Fruit fly (Drosophila melanogaster) whole organism, pupa: ENCODE measurements around the gene hid.

Experiments
- CG10348 ChIP-seq: fragments of 200-800 bp; sonication (Bioruptor generic); IDR thresholded peaks from 2 replicates; pipeline ENCODE4 v1.3.6; 2022; ENCODE audit warnings: missing biosample characterization, missing genetic modification characterization
- CG12605 ChIP-seq: fragments of 200-800 bp; sonication (Bioruptor generic); IDR thresholded peaks from 2 replicates; pipeline ENCODE4 v1.3.6; 2022; ENCODE audit warnings: missing biosample characterization, missing genetic modification characterization
- CG13204 ChIP-seq: fragments of 200-800 bp; sonication (Bioruptor generic); optimal IDR thresholded peaks from 2 replicates; lab custom pipeline; 2018; ENCODE audit warnings: missing biosample characterization, mild to moderate bottlenecking, missing genetic modification characterization, moderate library complexity
- CG14655 ChIP-seq: fragments of 200-800 bp; sonication (Bioruptor generic); optimal IDR thresholded peaks from 3 replicates; lab custom pipeline; 2017; ENCODE audit warnings: mild to moderate bottlenecking, missing biosample characterization, missing genetic modification reagents, missing genetic modification characterization
- CG15710 ChIP-seq: fragments of 200-800 bp; sonication (Bioruptor generic); optimal IDR thresholded peaks from 2 replicates; lab custom pipeline; 2018; ENCODE audit warnings: missing biosample characterization, mild to moderate bottlenecking, missing genetic modification characterization, moderate library complexity
- CG17806 ChIP-seq: fragments of 200-800 bp; sonication (Bioruptor generic); optimal IDR thresholded peaks from 2 replicates; lab custom pipeline; 2018; ENCODE audit warnings: missing biosample characterization, mild to moderate bottlenecking, missing genetic modification characterization, moderate library complexity
- CG32121 ChIP-seq: fragments of 200-800 bp; sonication (Bioruptor generic); IDR thresholded peaks from 2 replicates; pipeline ENCODE4 v1.3.6; 2022; ENCODE audit warnings: missing biosample characterization, missing genetic modification characterization
- CG34367 ChIP-seq: fragments of 200-800 bp; sonication (Bioruptor generic); optimal IDR thresholded peaks from 2 replicates; lab custom pipeline; 2018; ENCODE audit warnings: missing biosample characterization, mild to moderate bottlenecking, missing genetic modification characterization
- CG4496 ChIP-seq: fragments of 200-800 bp; sonication (Bioruptor generic); IDR thresholded peaks from 3 replicates; pipeline ENCODE4 v1.3.6; 2022; ENCODE audit warnings: missing biosample characterization, missing genetic modification characterization
- CG8159 ChIP-seq: fragments of 200-800 bp; sonication (Bioruptor generic); optimal IDR thresholded peaks from 3 replicates; lab custom pipeline; 2018; ENCODE audit warnings: missing biosample characterization, mild to moderate bottlenecking, missing genetic modification characterization, moderate library complexity
- CG8301 ChIP-seq: fragments of 200-800 bp; sonication (Bioruptor generic); optimal IDR thresholded peaks from 2 replicates; lab custom pipeline; 2018; ENCODE audit warnings: missing biosample characterization, mild to moderate bottlenecking, missing genetic modification characterization
- CG9948 ChIP-seq: fragments of 200-800 bp; sonication (Bioruptor generic); optimal IDR thresholded peaks from 2 replicates; lab custom pipeline; 2018; ENCODE audit warnings: missing biosample characterization, mild to moderate bottlenecking, missing genetic modification characterization, moderate library complexity
- D1 ChIP-seq: fragments of 200-800 bp; sonication (Bioruptor generic); optimal IDR thresholded peaks from 2 replicates; lab custom pipeline; 2018; ENCODE audit warnings: missing biosample characterization, mild to moderate bottlenecking, missing genetic modification characterization, moderate library complexity
- EcR ChIP-seq: fragments of 200-800 bp; sonication (Bioruptor generic); optimal IDR thresholded peaks from 3 replicates; lab custom pipeline; 2019; ENCODE audit warnings: missing biosample characterization, missing genetic modification characterization, mild to moderate bottlenecking, moderate library complexity, missing genetic modification reagents
- Ets98B ChIP-seq: fragments of 200-800 bp; sonication (Bioruptor generic); IDR thresholded peaks from 2 replicates; pipeline ENCODE4 v1.3.6; 2022; ENCODE audit warnings: missing biosample characterization, missing genetic modification characterization
- Pif1A ChIP-seq: fragments of 200-800 bp; sonication (Bioruptor generic); optimal IDR thresholded peaks from 3 replicates; lab custom pipeline; 2016; ENCODE audit warnings: missing biosample characterization, missing genetic modification characterization
- Pif1B ChIP-seq: fragments of 200-800 bp; sonication (Bioruptor generic); optimal IDR thresholded peaks from 3 replicates; lab custom pipeline; 2016; ENCODE audit warnings: missing biosample characterization, missing genetic modification characterization
- Snoo ChIP-seq: fragments of 200-800 bp; sonication (Bioruptor generic); optimal IDR thresholded peaks from 3 replicates; lab custom pipeline; 2017; ENCODE audit warnings: missing biosample characterization, mild to moderate bottlenecking, missing genetic modification characterization, inconsistent platforms
- fd96Ca ChIP-seq: fragments of 200-800 bp; sonication (Bioruptor generic); IDR thresholded peaks from 3 replicates; pipeline ENCODE4 v1.3.6; 2022; ENCODE audit warnings: missing biosample characterization, missing genetic modification characterization
- gl ChIP-seq: fragments of 200-800 bp; sonication (Bioruptor generic); optimal IDR thresholded peaks from 2 replicates; lab custom pipeline; 2018; ENCODE audit warnings: missing biosample characterization, mild to moderate bottlenecking, missing genetic modification characterization
- rn ChIP-seq: fragments of 200-800 bp; sonication (Bioruptor generic); IDR thresholded peaks from 2 replicates; pipeline ENCODE4 v1.3.6; 2022; ENCODE audit warnings: missing biosample characterization, missing genetic modification characterization

hid gene

dm6 chr3L:18185542-18186312 lies at the start of gene hid:
TSS of gene hid (minus strand) at chr3L:18185641.
- TF ChIP-seq CG12605 (peak; percentile 57; the same call in 1 of the 2 replicates), CG4496 (GFP tag; lab: Robert Waterston, UW) (peak; percentile 93), Ets98B (peak; percentile 89), CG34367 (tag; lab: Kevin White, UChicago) (peak; percentile 95), EcR (peak; percentile 83), CG17806 (peak; percentile 95), Snoo (peak; percentile 94), CG9948 (tag; lab: Kevin White, UChicago) (peak; percentile 96), fd96Ca (GFP tag; lab: Robert Waterston, UW) (peak; percentile 93), CG13204 (GFP tag; lab: Kevin White, UChicago) (peak; percentile 81), CG14655 (GFP tag; lab: Kevin White, UChicago) (peak; percentile 97), CG15710 (peak; percentile 98), D1 (tag; lab: Kevin White, UChicago) (peak; percentile 85), CG8159 (tag; lab: Kevin White, UChicago) (peak; percentile 99), CG8301 (tag; lab: Kevin White, UChicago) (peak; percentile 97), Pif1B (GFP tag; lab: Kevin White, UChicago) (peak; percentile 94), rn (GFP tag; lab: Robert Waterston, UW) (peak; percentile 91), CG32121 (peak; percentile 94), CG10348 (GFP tag; lab: Robert Waterston, UW) (peak; percentile 94), gl (tag; lab: Kevin White, UChicago) (peak; percentile 91), Pif1A (GFP tag; lab: Kevin White, UChicago) (peak; percentile 97)

DNA sequence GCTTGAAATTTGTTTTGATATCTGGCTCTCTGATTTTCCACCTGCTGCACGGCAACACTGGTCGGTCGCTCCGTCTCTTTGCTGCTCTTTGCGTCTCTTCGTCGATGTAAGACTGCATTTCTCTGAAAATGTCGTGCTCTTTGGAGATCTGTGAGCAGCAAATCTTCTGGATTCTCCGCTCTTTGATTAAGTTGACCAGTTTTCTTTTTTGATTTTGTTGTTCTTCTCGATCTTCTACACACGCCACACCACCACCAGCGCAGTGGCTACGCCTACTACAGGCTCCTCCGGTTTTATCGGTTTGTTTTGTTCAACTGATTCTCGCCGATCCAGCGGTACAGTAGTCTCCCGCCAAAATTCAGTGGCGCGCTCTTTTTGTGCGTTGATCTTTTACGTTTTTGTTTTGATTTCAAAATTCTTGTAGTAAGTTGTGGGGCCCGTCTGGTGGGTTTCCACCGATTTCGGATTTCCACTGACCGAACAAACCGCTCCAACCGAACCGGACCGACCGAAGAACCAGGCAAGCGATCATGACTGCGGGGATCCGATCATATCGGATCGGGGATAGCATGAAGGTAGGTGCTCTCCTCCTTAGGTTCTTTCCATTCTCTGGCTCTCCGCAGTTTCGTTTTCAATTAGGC lies 48.9 kb upstream of the hid start:
- TF ChIP-seq rn (GFP tag; lab: Robert Waterston, UW) (no peak), CG15710 (no peak), CG17806 (no peak), fd96Ca (GFP tag; lab: Robert Waterston, UW) (peak; percentile 39; the same call in 1 of the 3 replicates), CG4496 (GFP tag; lab: Robert Waterston, UW) (peak; percentile 59; the same call in 2 of the 3 replicates), CG8159 (tag; lab: Kevin White, UChicago) (no peak), CG10348 (GFP tag; lab: Robert Waterston, UW) (no peak), Ets98B (peak; percentile 56; the same call in 1 of the 2 replicates), CG32121 (peak; percentile 37; the same call in 1 of the 2 replicates), CG13204 (GFP tag; lab: Kevin White, UChicago) (no peak), CG34367 (tag; lab: Kevin White, UChicago) (peak; percentile 17), EcR (peak; percentile 95), CG12605 (peak; percentile 74), Snoo (no peak), D1 (tag; lab: Kevin White, UChicago) (no peak), Pif1B (GFP tag; lab: Kevin White, UChicago) (peak; percentile 20), CG14655 (GFP tag; lab: Kevin White, UChicago) (no peak), gl (tag; lab: Kevin White, UChicago) (peak; percentile 18), CG8301 (tag; lab: Kevin White, UChicago) (no peak), CG9948 (tag; lab: Kevin White, UChicago) (no peak), Pif1A (GFP tag; lab: Kevin White, UChicago) (peak; percentile 17)

DNA sequence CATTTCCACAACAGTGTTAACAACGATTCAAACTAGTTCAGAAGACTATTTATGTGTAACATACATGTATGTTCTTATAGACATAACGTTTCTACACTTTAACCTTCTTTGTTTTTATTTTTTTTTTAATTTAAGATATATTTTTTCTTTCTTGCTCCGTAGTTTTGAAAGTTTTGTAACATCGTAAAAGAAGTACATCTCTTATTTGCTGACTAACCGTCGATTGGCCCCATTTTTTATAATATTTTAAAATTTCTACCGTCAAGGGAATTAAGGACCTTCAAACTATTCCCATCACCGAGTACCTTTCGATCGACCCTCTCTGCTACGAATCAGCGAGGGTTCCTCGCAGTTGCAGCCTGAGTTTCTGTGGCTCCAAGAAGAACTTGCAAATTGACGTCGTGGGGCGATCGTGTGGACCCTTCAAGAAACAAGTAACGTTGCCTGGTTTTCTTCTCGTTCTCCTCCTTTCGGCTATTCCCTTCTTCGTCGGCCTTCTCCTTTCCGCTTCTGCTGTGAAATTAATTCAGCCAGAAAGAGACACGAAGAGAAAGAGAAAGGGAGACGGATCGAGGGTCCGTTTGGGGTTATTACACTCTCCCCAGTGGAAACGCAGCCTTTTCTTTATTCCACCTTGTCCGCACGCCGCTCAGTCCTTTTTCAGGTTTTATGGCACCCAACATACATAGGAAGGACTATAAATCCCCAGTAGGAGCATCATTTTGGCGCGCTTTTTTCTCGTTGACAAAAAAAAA lies 47.7 kb upstream of the hid start:
- no peak for TF ChIP-seq CG10348 (GFP tag; lab: Robert Waterston, UW)
- peak; percentile 27 for TF ChIP-seq CG8159 (tag; lab: Kevin White, UChicago)
- TF ChIP-seq CG17806 = no peak
- TF ChIP-seq Ets98B = no peak
- TF ChIP-seq CG13204 (GFP tag; lab: Kevin White, UChicago) = peak; percentile 38
- TF ChIP-seq Snoo = no peak
- TF ChIP-seq EcR = peak; percentile 97
- no peak for TF ChIP-seq CG12605
- TF ChIP-seq CG15710 = peak; percentile 0
- TF ChIP-seq gl (tag; lab: Kevin White, UChicago) = no peak
- no peak for TF ChIP-seq CG8301 (tag; lab: Kevin White, UChicago)
- no peak for TF ChIP-seq CG32121
- TF ChIP-seq Pif1A (GFP tag; lab: Kevin White, UChicago) = no peak
- peak; percentile 63; the same call in 1 of the 3 replicates for TF ChIP-seq CG4496 (GFP tag; lab: Robert Waterston, UW)
- TF ChIP-seq CG34367 (tag; lab: Kevin White, UChicago) = no peak
- TF ChIP-seq D1 (tag; lab: Kevin White, UChicago) = no peak
- TF ChIP-seq rn (GFP tag; lab: Robert Waterston, UW) = no peak
- TF ChIP-seq CG14655 (GFP tag; lab: Kevin White, UChicago) = no peak
- TF ChIP-seq Pif1B (GFP tag; lab: Kevin White, UChicago) = no peak

DNA sequence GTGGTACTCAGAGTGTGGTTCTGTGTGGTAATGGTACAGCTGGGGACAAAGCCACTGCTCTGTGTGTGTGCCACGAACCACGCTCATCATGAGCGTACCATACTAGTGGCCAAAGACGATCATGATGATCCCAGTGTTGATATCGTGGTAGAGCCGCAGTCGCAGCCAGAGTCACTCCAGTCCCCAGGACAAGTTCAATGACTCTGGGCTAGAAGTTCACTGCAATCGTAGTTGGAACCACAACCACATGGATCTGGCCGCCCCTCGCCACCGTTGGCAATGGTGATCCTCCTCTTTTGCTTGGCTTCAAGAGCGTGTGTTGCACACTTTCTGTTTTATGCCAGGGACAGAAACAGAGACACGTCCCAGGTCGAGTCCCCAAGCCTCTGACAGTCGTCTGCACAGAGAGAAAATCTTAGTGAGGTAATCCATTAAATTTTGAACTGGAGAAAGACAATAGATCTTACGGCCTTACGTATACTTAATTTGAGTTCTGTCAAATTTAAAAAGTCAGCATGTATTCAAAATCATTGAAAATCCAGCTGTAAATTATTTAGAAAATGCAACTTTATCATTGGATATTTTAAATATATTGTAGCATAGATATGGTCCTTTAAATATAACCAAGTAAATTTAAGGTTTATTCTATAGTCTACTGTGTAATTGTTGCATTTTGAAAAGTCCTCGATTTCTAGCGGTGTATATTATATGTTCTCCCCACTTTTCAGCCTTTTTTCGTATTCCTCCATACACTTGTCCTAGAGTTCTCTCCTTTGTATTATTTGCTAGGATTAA lies 46.7 kb upstream of the hid start:
- peak; percentile 84 for TF ChIP-seq Pif1B (GFP tag; lab: Kevin White, UChicago)
- TF ChIP-seq rn (GFP tag; lab: Robert Waterston, UW) = no peak
- peak; percentile 87 for TF ChIP-seq gl (tag; lab: Kevin White, UChicago)
- TF ChIP-seq CG8301 (tag; lab: Kevin White, UChicago) = peak; percentile 90
- TF ChIP-seq CG34367 (tag; lab: Kevin White, UChicago) = peak; percentile 95
- peak; percentile 44 for TF ChIP-seq CG4496 (GFP tag; lab: Robert Waterston, UW)
- TF ChIP-seq CG32121 = no peak
- TF ChIP-seq Snoo = peak; percentile 73
- TF ChIP-seq CG9948 (tag; lab: Kevin White, UChicago) = peak; percentile 98
- peak; percentile 96 for TF ChIP-seq D1 (tag; lab: Kevin White, UChicago)
- TF ChIP-seq CG14655 (GFP tag; lab: Kevin White, UChicago) = peak; percentile 95
- no peak for TF ChIP-seq fd96Ca (GFP tag; lab: Robert Waterston, UW)
- TF ChIP-seq CG8159 (tag; lab: Kevin White, UChicago) = peak; percentile 98
- no peak for TF ChIP-seq CG10348 (GFP tag; lab: Robert Waterston, UW)
- TF ChIP-seq Pif1A (GFP tag; lab: Kevin White, UChicago) = peak; percentile 86
- no peak for TF ChIP-seq Ets98B
- TF ChIP-seq EcR = peak; percentile 97
- TF ChIP-seq CG13204 (GFP tag; lab: Kevin White, UChicago) = peak; percentile 92
- TF ChIP-seq CG15710 = peak; percentile 97
- TF ChIP-seq CG17806 = peak; percentile 96
- peak; percentile 48; the same call in 1 of the 2 replicates for TF ChIP-seq CG12605
